Fruit fly (Drosophila melanogaster) whole organism, embryonic: Measurements from ENCODE around the gene Ogdh.
A peak's percentile ranks its signal among the peaks of the same experiment; 100 is the strongest.

Source experiments
- Abd-B ChIP-seq: fragments of 200-800 bp; sonication (Bioruptor generic); optimal IDR thresholded peaks from 2 replicates; lab custom pipeline; 2018; ENCODE audit warnings: missing biosample characterization, mild to moderate bottlenecking, missing genetic modification characterization, moderate library complexity
- B-H2 ChIP-seq: fragments of 200-800 bp; sonication (Bioruptor generic); optimal IDR thresholded peaks from 2 replicates; lab custom pipeline; 2018; ENCODE audit warnings: missing biosample characterization, mild to moderate bottlenecking, missing genetic modification characterization
- Bgb ChIP-seq: fragments of 200-800 bp; sonication (Bioruptor generic); IDR thresholded peaks from 2 replicates; pipeline ENCODE4 v1.3.6; 2022; ENCODE audit warnings: missing biosample characterization, missing genetic modification characterization; ENCODE audit not compliant: partially characterized antibody
- Blimp-1 ChIP-seq: fragments of 200-800 bp; sonication (Bioruptor generic); optimal IDR thresholded peaks from 3 replicates; lab custom pipeline; 2018; ENCODE audit warnings: missing biosample characterization, missing genetic modification characterization, mild to moderate bottlenecking, moderate library complexity, missing genetic modification reagents
- CG10209 ChIP-seq: fragments of 200-800 bp; sonication (Bioruptor generic); optimal IDR thresholded peaks from 3 replicates; lab custom pipeline; 2017; ENCODE audit warnings: missing biosample characterization, mild to moderate bottlenecking, missing genetic modification characterization, missing genetic modification reagents
- CG10366 ChIP-seq: fragments of 200-800 bp; sonication (Bioruptor generic); IDR thresholded peaks from 2 replicates; pipeline ENCODE4 v1.3.6; 2022; ENCODE audit warnings: missing biosample characterization, missing genetic modification characterization
- CG10431 ChIP-seq: fragments of 200-800 bp; sonication (Bioruptor generic); optimal IDR thresholded peaks from 3 replicates; lab custom pipeline; 2018; ENCODE audit warnings: missing biosample characterization, mild to moderate bottlenecking, missing genetic modification characterization
- CG11560 ChIP-seq: fragments of 200-800 bp; sonication (Bioruptor generic); IDR thresholded peaks from 3 replicates; pipeline ENCODE4 v1.3.6; 2022; ENCODE audit warnings: missing biosample characterization, missing genetic modification characterization
- CG11696 ChIP-seq: fragments of 200-800 bp; sonication (Bioruptor generic); IDR thresholded peaks from 2 replicates; pipeline ENCODE4 v1.3.6; 2022; ENCODE audit warnings: missing biosample characterization, missing genetic modification characterization
- CG12769 ChIP-seq: fragments of 200-800 bp; sonication (Bioruptor generic); optimal IDR thresholded peaks from 2 replicates; lab custom pipeline; 2019; ENCODE audit warnings: missing biosample characterization, mild to moderate bottlenecking, missing genetic modification characterization, moderate library complexity
- CG13287 ChIP-seq: fragments of 200-800 bp; sonication (Bioruptor generic); IDR thresholded peaks from 2 replicates; pipeline ENCODE4 v1.3.6; 2022; ENCODE audit warnings: missing biosample characterization, missing genetic modification characterization; ENCODE audit not compliant: partially characterized antibody
- CG13894 ChIP-seq: fragments of 200-800 bp; sonication (Bioruptor generic); optimal IDR thresholded peaks from 3 replicates; lab custom pipeline; 2018; ENCODE audit warnings: missing biosample characterization, mild to moderate bottlenecking, missing genetic modification characterization, moderate library complexity
- CG15514 ChIP-seq: fragments of 200-800 bp; sonication (Bioruptor generic); optimal IDR thresholded peaks from 3 replicates; lab custom pipeline; 2017; ENCODE audit warnings: missing biosample characterization, missing genetic modification characterization, mild to moderate bottlenecking, moderate library complexity, missing genetic modification reagents
- CG1602 ChIP-seq: fragments of 200-800 bp; sonication (Bioruptor generic); optimal IDR thresholded peaks from 3 replicates; lab custom pipeline; 2016; ENCODE audit warnings: missing biosample characterization, missing genetic modification characterization
- CG17912 ChIP-seq: fragments of 200-800 bp; sonication (Bioruptor generic); optimal IDR thresholded peaks from 2 replicates; lab custom pipeline; 2018; ENCODE audit warnings: missing biosample characterization, mild to moderate bottlenecking, missing genetic modification characterization
- CG3726 ChIP-seq: fragments of 200-800 bp; sonication (Bioruptor generic); IDR thresholded peaks from 3 replicates; pipeline ENCODE4, ENCODE4 v1.3.6; 2022; ENCODE audit warnings: missing biosample characterization, missing genetic modification characterization
- CG5180 ChIP-seq: fragments of 200-800 bp; sonication (Bioruptor generic); optimal IDR thresholded peaks from 3 replicates; lab custom pipeline; 2017; ENCODE audit warnings: missing biosample characterization, missing genetic modification characterization, mild to moderate bottlenecking, moderate library complexity, missing genetic modification reagents
- CG6765 ChIP-seq: fragments of 200-800 bp; sonication (Bioruptor generic); optimal IDR thresholded peaks from 3 replicates; lab custom pipeline; 2017; ENCODE audit warnings: missing biosample characterization, mild to moderate bottlenecking, missing genetic modification characterization
- CG7745 ChIP-seq: fragments of 200-800 bp; sonication (Bioruptor generic); optimal IDR thresholded peaks from 2 replicates; lab custom pipeline; 2018; ENCODE audit warnings: missing biosample characterization, mild to moderate bottlenecking, missing genetic modification characterization, moderate library complexity
- CTCF ChIP-seq: fragments of 200-800 bp; sonication (Bioruptor generic); optimal IDR thresholded peaks from 2 replicates; lab custom pipeline; 2017; ENCODE audit warnings: missing biosample characterization, mild to moderate bottlenecking, missing genetic modification characterization, moderate library complexity
- D ChIP-seq, 2 experiments: fragments of 200-800 bp in 1 of 2; fragments of >200 bp in 1 of 2; sonication (Bioruptor generic) in 1 of 2; optimal IDR thresholded peaks; 2 replicates in 1 of 2; 3 replicates in 1 of 2; lab custom pipeline; 2017; ENCODE audit warnings: mild to moderate bottlenecking in 1 of 2, missing biosample characterization in 1 of 2, missing genetic modification characterization in 1 of 2, missing genetic modification reagents in 1 of 2
- Dll ChIP-seq: fragments of 200-800 bp; sonication (Bioruptor generic); IDR thresholded peaks from 4 replicates; pipeline ENCODE4 v1.3.6; 2022; ENCODE audit warnings: missing biosample characterization, missing genetic modification characterization; ENCODE audit not compliant: partially characterized antibody
- Dref ChIP-seq: fragments of 200-800 bp; sonication (Bioruptor generic); IDR thresholded peaks from 2 replicates; pipeline ENCODE4 v1.3.6; 2022; ENCODE audit warnings: missing biosample characterization, missing genetic modification characterization
- Ets65A ChIP-seq: fragments of 200-800 bp; sonication (Bioruptor generic); peaks from one replicate; lab custom pipeline; 2016; ENCODE audit warnings: missing biosample characterization, missing genetic modification characterization
- Ets97D ChIP-seq: fragments of 200-800 bp; sonication (Bioruptor generic); optimal IDR thresholded peaks from 3 replicates; lab custom pipeline; 2016; ENCODE audit warnings: missing biosample characterization, missing genetic modification characterization
- Fer2 ChIP-seq: fragments of 200-800 bp; sonication (Bioruptor generic); optimal IDR thresholded peaks from 2 replicates; lab custom pipeline; 2018; ENCODE audit warnings: missing biosample characterization, mild to moderate bottlenecking, missing genetic modification characterization, moderate library complexity
- HHEX ChIP-seq: fragments of 200-800 bp; sonication (Bioruptor generic); optimal IDR thresholded peaks from 3 replicates; lab custom pipeline; 2017; ENCODE audit warnings: missing biosample characterization, mild to moderate bottlenecking, missing genetic modification characterization, missing genetic modification reagents
- HLH4C ChIP-seq: fragments of 200-800 bp; sonication (Bioruptor generic); IDR thresholded peaks from 3 replicates; pipeline ENCODE4 v1.3.6; 2022; ENCODE audit warnings: missing biosample characterization, missing genetic modification characterization; ENCODE audit not compliant: partially characterized antibody
- HmgD ChIP-seq: fragments of 200-800 bp; sonication (Bioruptor generic); optimal IDR thresholded peaks from 3 replicates; lab custom pipeline; 2016; ENCODE audit warnings: missing biosample characterization, missing genetic modification characterization
- HmgZ ChIP-seq: fragments of 200-800 bp; sonication (Bioruptor generic); optimal IDR thresholded peaks from 2 replicates; lab custom pipeline; 2018; ENCODE audit warnings: missing biosample characterization, mild to moderate bottlenecking, missing genetic modification characterization
- Lhr ChIP-seq: fragments of 200-800 bp; sonication (Bioruptor generic); optimal IDR thresholded peaks from 3 replicates; lab custom pipeline; 2017; ENCODE audit warnings: mild to moderate bottlenecking, missing biosample characterization, missing genetic modification reagents, missing genetic modification characterization
- Med ChIP-seq: fragments of 200-800 bp; sonication (Bioruptor generic); peaks from one replicate; lab custom pipeline; 2016; ENCODE audit warnings: missing biosample characterization, missing genetic modification characterization, mild to moderate bottlenecking, inconsistent platforms, moderate library complexity
- Myb ChIP-seq: fragments of 200-800 bp; sonication (Bioruptor generic); optimal IDR thresholded peaks from 2 replicates; lab custom pipeline; 2016; ENCODE audit warnings: missing biosample characterization, missing genetic modification characterization
- Scr ChIP-seq: fragments of 200-800 bp; sonication (Bioruptor generic); IDR thresholded peaks from 2 replicates; pipeline ENCODE4 v1.3.6; 2022; ENCODE audit warnings: missing biosample characterization, missing genetic modification characterization; ENCODE audit not compliant: partially characterized antibody
- Sox100B ChIP-seq: fragments of 200-800 bp; sonication (Bioruptor generic); optimal IDR thresholded peaks from 3 replicates; lab custom pipeline; 2018; ENCODE audit warnings: missing biosample characterization, mild to moderate bottlenecking, missing genetic modification characterization
- Vsx1 ChIP-seq: fragments of 200-800 bp; sonication (Bioruptor generic); optimal IDR thresholded peaks from 2 replicates; lab custom pipeline; 2017; ENCODE audit warnings: missing biosample characterization, mild to moderate bottlenecking, missing genetic modification characterization, missing genetic modification reagents
- amos ChIP-seq: fragments of 200-800 bp; sonication (Bioruptor generic); IDR thresholded peaks from 2 replicates; pipeline ENCODE4 v1.3.6; 2022; ENCODE audit warnings: missing biosample characterization, missing genetic modification characterization; ENCODE audit not compliant: partially characterized antibody
- bowl ChIP-seq: fragments of 200-800 bp; sonication (Bioruptor generic); IDR thresholded peaks from 2 replicates; pipeline ENCODE4 v1.3.6; 2022; ENCODE audit warnings: missing biosample characterization, missing genetic modification characterization
- chinmo ChIP-seq: fragments of 200-800 bp; sonication (Bioruptor generic); IDR thresholded peaks from 4 replicates; pipeline ENCODE4 v1.3.6; 2022; ENCODE audit warnings: missing biosample characterization, missing genetic modification characterization; ENCODE audit not compliant: partially characterized antibody
- corto ChIP-seq: fragments of 200-800 bp; sonication (Bioruptor generic); optimal IDR thresholded peaks from 2 replicates; lab custom pipeline; 2016; ENCODE audit warnings: missing biosample characterization, mild to moderate bottlenecking, missing genetic modification characterization, moderate library complexity
- exex ChIP-seq: fragments of 200-800 bp; sonication (Bioruptor generic); optimal IDR thresholded peaks from 4 replicates; lab custom pipeline; 2018; ENCODE audit warnings: missing biosample characterization, mild to moderate bottlenecking, missing genetic modification characterization, moderate library complexity
- gem ChIP-seq: fragments of 200-800 bp; sonication (Bioruptor generic); optimal IDR thresholded peaks from 2 replicates; lab custom pipeline; 2019; ENCODE audit warnings: missing biosample characterization, mild to moderate bottlenecking, missing genetic modification characterization, moderate library complexity
- kni ChIP-seq: fragments of 200-800 bp; sonication (Bioruptor generic); optimal IDR thresholded peaks from 3 replicates; lab custom pipeline; 2017; ENCODE audit warnings: mild to moderate bottlenecking, missing biosample characterization, missing genetic modification reagents, missing genetic modification characterization
- mam ChIP-seq: fragments of 200-800 bp; sonication (Bioruptor generic); optimal IDR thresholded peaks from 3 replicates; lab custom pipeline; 2016; ENCODE audit warnings: missing biosample characterization, missing genetic modification characterization
- nau ChIP-seq: fragments of 200-800 bp; sonication (Bioruptor generic); optimal IDR thresholded peaks from 3 replicates; lab custom pipeline; 2017; ENCODE audit warnings: missing biosample characterization, mild to moderate bottlenecking, missing genetic modification characterization, missing genetic modification reagents
- pita ChIP-seq: fragments of 200-800 bp; sonication (Bioruptor generic); optimal IDR thresholded peaks from 2 replicates; lab custom pipeline; 2017; ENCODE audit warnings: missing biosample characterization, mild to moderate bottlenecking, missing genetic modification characterization
- rib ChIP-seq: fragments of 200-800 bp; sonication (Bioruptor generic); IDR thresholded peaks from 2 replicates; pipeline ENCODE4 v1.3.6; 2022; ENCODE audit warnings: missing biosample characterization, missing genetic modification characterization
- run ChIP-seq: fragments of 200-800 bp; sonication (Bioruptor generic); optimal IDR thresholded peaks from 3 replicates; lab custom pipeline; 2018; ENCODE audit warnings: missing biosample characterization, mild to moderate bottlenecking, missing genetic modification characterization
- yki ChIP-seq: fragments of >200 bp; optimal IDR thresholded peaks from 3 replicates; lab custom pipeline; 2018

Gene Ogdh

DNA sequence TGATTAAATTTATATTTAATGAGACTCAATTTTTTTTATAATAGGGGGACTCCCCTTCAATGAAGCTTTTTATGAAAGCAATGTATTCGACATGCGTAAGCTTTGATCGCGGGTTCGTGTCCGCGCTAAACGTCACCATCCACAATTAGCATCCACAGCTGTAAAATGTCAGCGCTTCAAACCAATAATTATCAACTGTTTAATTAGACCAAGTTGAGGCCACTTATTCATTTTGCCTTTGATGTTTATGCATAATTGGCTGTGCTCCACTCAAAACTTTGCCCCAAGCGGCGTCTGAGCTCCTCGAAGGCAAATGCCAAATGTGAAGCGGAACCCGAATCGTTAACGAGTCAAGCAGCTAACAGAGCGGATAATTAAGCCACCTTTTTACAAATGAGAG, 31.0 kb downstream of the Ogdh start (continued):
- no peak for TF ChIP-seq bowl (GFP tag; lab: Robert Waterston, UW)
- no peak for TF ChIP-seq HmgZ (tag; lab: Kevin White, UChicago)
- peak; percentile 60 for TF ChIP-seq CG12769 (tag; lab: Kevin White, UChicago)
- TF ChIP-seq Dll (GFP tag; lab: Robert Waterston, UW), result peak; percentile 32; the same call in 1 of the 4 replicates
- no peak for TF ChIP-seq Myb (GFP tag; lab: Kevin White, UChicago)
- peak; percentile 82 for TF ChIP-seq Vsx1 (GFP tag; lab: Kevin White, UChicago)
- TF ChIP-seq Scr (GFP tag; lab: Robert Waterston, UW), result 0 out of 2 replicates have a peak, but pooled peaks have one; percentile 10
- TF ChIP-seq Blimp-1, result peak; percentile 97
- no peak for TF ChIP-seq CG6765 (GFP tag; lab: Kevin White, UChicago)
- TF ChIP-seq CG17912 (GFP tag; lab: Kevin White, UChicago), result peak; percentile 13
- TF ChIP-seq HLH4C, result no peak
- TF ChIP-seq D (optimal IDR thresholded peaks at IDR 0.05; lab: Kevin White, UChicago), result no peak
- no peak for TF ChIP-seq D (GFP tag; optimal IDR thresholded peaks at IDR 0.05; lab: Kevin White, UChicago)
- TF ChIP-seq CG10431 (GFP tag; lab: Kevin White, UChicago), result no peak
- TF ChIP-seq Bgb, result peak; percentile 46; the same call in 1 of the 2 replicates
- peak; percentile 83 for TF ChIP-seq CG7745 (tag; lab: Kevin White, UChicago)
- peak; percentile 9 for TF ChIP-seq B-H2 (GFP tag; lab: Kevin White, UChicago)
- peak; percentile 29 for TF ChIP-seq CG13894
- TF ChIP-seq Med (GFP tag; lab: Kevin White, UChicago), result peak; percentile 61
- TF ChIP-seq corto (GFP tag; lab: Kevin White, UChicago), result no peak
- no peak for TF ChIP-seq rib (GFP tag; lab: Robert Waterston, UW)
- TF ChIP-seq Ets97D, result no peak
- no peak for TF ChIP-seq CG1602 (GFP tag; lab: Kevin White, UChicago)
- TF ChIP-seq CG11696 (GFP tag; lab: Robert Waterston, UW), result no peak
- TF ChIP-seq gem (tag; lab: Kevin White, UChicago), result no peak
- no peak for TF ChIP-seq run (tag; lab: Kevin White, UChicago)
- TF ChIP-seq Abd-B (GFP tag; lab: Kevin White, UChicago), result no peak
- TF ChIP-seq HmgD (GFP tag; lab: Kevin White, UChicago), result no peak
- TF ChIP-seq CG10209 (GFP tag; lab: Kevin White, UChicago), result no peak
- TF ChIP-seq nau (GFP tag; lab: Kevin White, UChicago), result no peak
- no peak for TF ChIP-seq Sox100B (GFP tag; lab: Kevin White, UChicago)
- TF ChIP-seq HHEX (GFP tag; lab: Kevin White, UChicago), result no peak
- TF ChIP-seq CG5180 (GFP tag; lab: Kevin White, UChicago), result no peak
- TF ChIP-seq pita (GFP tag; lab: Kevin White, UChicago), result peak; percentile 50
- no peak for TF ChIP-seq exex (tag; lab: Kevin White, UChicago)
- TF ChIP-seq CG13287, result peak; percentile 55; the same call in 1 of the 2 replicates
- TF ChIP-seq CG3726 (GFP tag; lab: Robert Waterston, UW), result no peak
- peak; percentile 89; the same call in 2 of the 4 replicates for TF ChIP-seq chinmo
- no peak for TF ChIP-seq Dref
- no peak for TF ChIP-seq Fer2
- no peak for TF ChIP-seq yki (lab: Kevin White, UChicago)
- no peak for TF ChIP-seq mam
- TF ChIP-seq CTCF, result peak; percentile 76
- TF ChIP-seq CG10366, result no peak
- TF ChIP-seq kni (GFP tag; lab: Kevin White, UChicago), result peak; percentile 46
- peak; percentile 35; the same call in 1 of the 2 replicates for TF ChIP-seq amos
- TF ChIP-seq CG11560 (tag; lab: Robert Waterston, UW), result no peak
- TF ChIP-seq Lhr (GFP tag; lab: Kevin White, UChicago), result peak; percentile 17
- no peak for TF ChIP-seq Ets65A (GFP tag; lab: Kevin White, UChicago)
- peak; percentile 6 for TF ChIP-seq CG15514 (GFP tag; lab: Kevin White, UChicago)
